Worm (Caenorhabditis elegans) whole organism, L1 larva: ENCODE measurements around the gene F48E8.2.

ENCODE experiments used
- alr-1 ChIP-seq: fragments of 200-800 bp; sonication (Bioruptor generic); optimal IDR thresholded peaks from 2 replicates; lab custom pipeline; 2018; ENCODE audit warnings: borderline replicate concordance, mild to moderate bottlenecking, missing genetic modification characterization, missing compliant biosample characterization
- aly-2 ChIP-seq: fragments of 150-350 bp; optimal IDR thresholded peaks from 2 replicates; lab custom pipeline; 2014; ENCODE audit warnings: missing biosample characterization, missing genetic modification characterization
- ama-1 ChIP-seq: fragments of 150-350 bp; optimal IDR thresholded peaks from 2 replicates; lab custom pipeline; 2014
- ceh-8 ChIP-seq: fragments of 200-800 bp; sonication (Bioruptor generic); optimal IDR thresholded peaks from 2 replicates; lab custom pipeline; 2018; ENCODE audit warnings: mild to moderate bottlenecking, missing genetic modification characterization, moderate library complexity, missing compliant biosample characterization
- ceh-88 ChIP-seq: fragments of 200-800 bp; sonication (Bioruptor generic); IDR thresholded peaks from 2 replicates; pipeline ENCODE4 v1.3.6; 2022; ENCODE audit warnings: missing genetic modification characterization, missing compliant biosample characterization
- ceh-90 ChIP-seq: sonication (generic microtip); optimal IDR thresholded peaks from 2 replicates; lab custom pipeline; 2016; ENCODE audit warnings: missing genetic modification characterization, missing compliant biosample characterization
- dsc-1 ChIP-seq: sonication (generic microtip); optimal IDR thresholded peaks from 2 replicates; lab custom pipeline; 2016; ENCODE audit warnings: mild to moderate bottlenecking, missing genetic modification characterization, missing compliant biosample characterization
- efl-1 ChIP-seq, 4 experiments: fragments of 150-350 bp; optimal IDR thresholded peaks in 3 of 4; peaks in 1 of 4; 1 replicate in 1 of 4; 2 replicates in 3 of 4; lab custom pipeline; 2014; ENCODE audit warnings: missing biosample characterization in 2 of 4, missing genetic modification characterization in 2 of 4, missing genetic modification reagents in 2 of 4
- egl-13 ChIP-seq: sonication (generic microtip); optimal IDR thresholded peaks from 2 replicates; lab custom pipeline; 2016; ENCODE audit warnings: missing genotype, missing genetic modification reagents, missing genetic modification characterization, missing compliant biosample characterization
- egl-27 ChIP-seq, 2 experiments: fragments of 150-350 bp in 1 of 2; sonication (generic microtip); optimal IDR thresholded peaks; 3 replicates each; lab custom pipeline; 2017 to 2018; ENCODE audit warnings: missing biosample characterization in 2 of 2, missing genetic modification characterization in 2 of 2, missing genetic modification reagents in 2 of 2
- elt-2 ChIP-seq: sonication (generic microtip); optimal IDR thresholded peaks from 2 replicates; lab custom pipeline; 2016; ENCODE audit warnings: missing genetic modification characterization, mild to moderate bottlenecking, inconsistent platforms, missing compliant biosample characterization, missing genetic modification reagents
- elt-3 ChIP-seq, 6 experiments: fragments of 150-350 bp in 1 of 6; sonication (generic microtip); optimal IDR thresholded peaks; 2 replicates each; lab custom pipeline; 2017 to 2018; ENCODE audit warnings: missing biosample characterization in 6 of 6, missing genetic modification characterization in 6 of 6, inconsistent platforms in 1 of 6
- ets-5 ChIP-seq: fragments of 200-800 bp; sonication (Bioruptor generic); IDR thresholded peaks from 2 replicates; pipeline ENCODE4 v1.3.6; 2022; ENCODE audit warnings: missing genetic modification characterization, missing compliant biosample characterization
- fkh-10 ChIP-seq: sonication (generic microtip); optimal IDR thresholded peaks from 2 replicates; lab custom pipeline; 2017; ENCODE audit warnings: missing biosample characterization, missing genetic modification reagents, missing genetic modification characterization
- fos-1 ChIP-seq: fragments of 150-350 bp; optimal IDR thresholded peaks from 2 replicates; lab custom pipeline; 2014; ENCODE audit warnings: missing biosample characterization, missing genetic modification characterization
- hlh-4 ChIP-seq: sonication (generic microtip); optimal IDR thresholded peaks from 2 replicates; lab custom pipeline; 2016; ENCODE audit warnings: mild to moderate bottlenecking, missing genetic modification characterization, missing compliant biosample characterization
- hpl-2 ChIP-seq: fragments of 150-350 bp; optimal IDR thresholded peaks from 2 replicates; lab custom pipeline; 2014; ENCODE audit warnings: missing biosample characterization, missing genetic modification reagents, missing genetic modification characterization
- irx-1 ChIP-seq: sonication (generic microtip); optimal IDR thresholded peaks from 2 replicates; lab custom pipeline; 2016; ENCODE audit warnings: missing genetic modification characterization, missing compliant biosample characterization
- jun-1 ChIP-seq: fragments of 150-350 bp; optimal IDR thresholded peaks from 2 replicates; lab custom pipeline; 2014; ENCODE audit warnings: missing biosample characterization, missing genetic modification reagents, missing genetic modification characterization
- lin-13 ChIP-seq: fragments of 150-350 bp; optimal IDR thresholded peaks from 2 replicates; lab custom pipeline; 2014; ENCODE audit warnings: missing biosample characterization, missing genetic modification reagents, missing genetic modification characterization
- lin-14 ChIP-seq: fragments of 200-800 bp; sonication (Bioruptor generic); optimal IDR thresholded peaks from 2 replicates; lab custom pipeline; 2018; ENCODE audit warnings: mild to moderate bottlenecking, missing genetic modification characterization, moderate library complexity, missing compliant biosample characterization
- lir-3 ChIP-seq: sonication (generic microtip); optimal IDR thresholded peaks from 2 replicates; lab custom pipeline; 2016; ENCODE audit warnings: mild to moderate bottlenecking, missing genetic modification characterization, moderate library complexity, missing compliant biosample characterization; ENCODE audit not compliant: poor library complexity
- mab-9 ChIP-seq: fragments of 200-800 bp; sonication (Bioruptor generic); IDR thresholded peaks from 2 replicates; pipeline ENCODE4 v1.3.6; 2022; ENCODE audit warnings: missing genetic modification reagents, missing genetic modification characterization, missing compliant biosample characterization
- mep-1 ChIP-seq: fragments of 150-350 bp; optimal IDR thresholded peaks from 2 replicates; lab custom pipeline; 2014; ENCODE audit warnings: missing biosample characterization, missing genetic modification characterization
- nhr-11 ChIP-seq: fragments of 150-350 bp; optimal IDR thresholded peaks from 2 replicates; lab custom pipeline; 2014; ENCODE audit warnings: missing biosample characterization, missing genetic modification characterization
- nhr-20 ChIP-seq: sonication (generic microtip); optimal IDR thresholded peaks from 2 replicates; lab custom pipeline; 2016; ENCODE audit warnings: mild to moderate bottlenecking, missing genetic modification characterization, missing compliant biosample characterization
- nhr-237 ChIP-seq: fragments of 150-350 bp; optimal IDR thresholded peaks from 2 replicates; lab custom pipeline; 2014; ENCODE audit warnings: missing biosample characterization, missing genetic modification characterization
- nhr-28 ChIP-seq: fragments of 150-350 bp; optimal IDR thresholded peaks from 2 replicates; lab custom pipeline; 2014; ENCODE audit warnings: missing biosample characterization, missing genetic modification characterization
- nhr-71 ChIP-seq: sonication (generic microtip); optimal IDR thresholded peaks from 2 replicates; lab custom pipeline; 2016; ENCODE audit warnings: mild to moderate bottlenecking, missing genetic modification characterization, moderate library complexity, missing compliant biosample characterization
- nhr-76 ChIP-seq: sonication (generic microtip); optimal IDR thresholded peaks from 2 replicates; lab custom pipeline; 2017; ENCODE audit warnings: missing biosample characterization, missing genetic modification characterization
- nhr-85 ChIP-seq: sonication (generic microtip); peaks from one replicate; lab custom pipeline; 2016; ENCODE audit warnings: missing genetic modification characterization, inconsistent platforms, missing compliant biosample characterization
- pax-3 ChIP-seq: fragments of 200-800 bp; sonication (Bioruptor generic); optimal IDR thresholded peaks from 2 replicates; lab custom pipeline; 2018; ENCODE audit warnings: mild to moderate bottlenecking, missing genetic modification characterization, moderate library complexity, missing compliant biosample characterization
- snpc-4 ChIP-seq: fragments of 150-350 bp; optimal IDR thresholded peaks from 2 replicates; lab custom pipeline; 2014; ENCODE audit warnings: missing biosample characterization, missing genetic modification characterization
- snu-23 ChIP-seq: sonication (generic microtip); optimal IDR thresholded peaks from 2 replicates; lab custom pipeline; 2016; ENCODE audit warnings: missing genetic modification characterization, missing compliant biosample characterization
- sptf-1 ChIP-seq: fragments of 150-350 bp; optimal IDR thresholded peaks from 2 replicates; lab custom pipeline; 2014; ENCODE audit warnings: missing biosample characterization, missing genetic modification characterization
- sup-37 ChIP-seq: fragments of 200-800 bp; sonication (Bioruptor generic); optimal IDR thresholded peaks from 2 replicates; lab custom pipeline; 2018; ENCODE audit warnings: mild to moderate bottlenecking, missing genetic modification characterization, missing compliant biosample characterization
- tbx-2 ChIP-seq: sonication (generic microtip); optimal IDR thresholded peaks from 2 replicates; lab custom pipeline; 2016; ENCODE audit warnings: missing genetic modification characterization, missing compliant biosample characterization
- tlp-1 ChIP-seq: fragments of 150-350 bp; optimal IDR thresholded peaks from 2 replicates; lab custom pipeline; 2014; ENCODE audit warnings: missing biosample characterization, missing genetic modification characterization
- unc-30 ChIP-seq: sonication (generic microtip); optimal IDR thresholded peaks from 2 replicates; lab custom pipeline; 2017; ENCODE audit warnings: missing biosample characterization, missing genetic modification characterization
- unc-62 ChIP-seq: fragments of 150-350 bp; optimal IDR thresholded peaks from 2 replicates; lab custom pipeline; 2014; ENCODE audit warnings: missing biosample characterization, missing genetic modification reagents, missing genetic modification characterization
- zag-1 ChIP-seq: fragments of 150-350 bp; optimal IDR thresholded peaks from 2 replicates; lab custom pipeline; 2014; ENCODE audit warnings: missing biosample characterization, missing genetic modification characterization
- zip-4 ChIP-seq: fragments of 200-800 bp; sonication (Bioruptor generic); optimal IDR thresholded peaks from 2 replicates; lab custom pipeline; 2018; ENCODE audit warnings: mild to moderate bottlenecking, missing genetic modification characterization, moderate library complexity, missing compliant biosample characterization
- ztf-11 ChIP-seq, 2 experiments: sonication (generic microtip); optimal IDR thresholded peaks; 2 replicates each; lab custom pipeline; 2016 to 2017; ENCODE audit warnings: missing genetic modification characterization in 2 of 2, missing biosample characterization in 1 of 2, missing compliant biosample characterization in 1 of 2

Gene F48E8.2

ce11 chrIII:5504164-5504563 is 40.0 kb downstream of the F48E8.2 start (continued):
- TF ChIP-seq elt-3 (tag; optimal IDR thresholded peaks at IDR 0.05; lab: Kevin White, UChicago) (peak in 5 of 6 experiments; percentile 58 to 87 (median 62)), mep-1 (tag; lab: Kevin White, UChicago) (peak; percentile 86), pax-3 (tag; lab: Kevin White, UChicago) (peak; percentile 63), lin-14 (peak; percentile 83), unc-62 (GFP tag; lab: Kevin White, UChicago) (no peak), tlp-1 (no peak), nhr-20 (tag; lab: Kevin White, UChicago) (peak; percentile 72), nhr-71 (tag; lab: Kevin White, UChicago) (peak; percentile 77)

ce11 chrIII:5504725-5505473 is 40.7 kb downstream of the F48E8.2 start:
- TF ChIP-seq zag-1 (tag; lab: Kevin White, UChicago) (no peak), sup-37 (GFP tag; lab: Kevin White, UChicago) (no peak), nhr-11 (tag; lab: Kevin White, UChicago) (no peak), hpl-2 (GFP tag; lab: Kevin White, UChicago) (no peak), sptf-1 (no peak), efl-1 (optimal IDR thresholded peaks at IDR 0.05; lab: Kevin White, UChicago) (no peak), efl-1 (GFP tag; optimal IDR thresholded peaks at IDR 0.05 in 1 of 2; lab: Kevin White, UChicago) (peak in 1 of 2 experiments; percentile 92), ceh-8 (GFP tag; lab: Kevin White, UChicago) (no peak), nhr-237 (tag; lab: Kevin White, UChicago) (no peak), nhr-85 (tag; lab: Kevin White, UChicago) (peak; percentile 64), ets-5 (GFP tag; lab: Robert Waterston, UW) (no peak), alr-1 (tag; lab: Kevin White, UChicago) (no peak), elt-2 (tag; lab: Kevin White, UChicago) (no peak), irx-1 (tag; lab: Kevin White, UChicago) (no peak), ama-1 (lab: Kevin White, UChicago) (peak; percentile 7), jun-1 (tag; lab: Kevin White, UChicago) (no peak), ceh-90 (tag; lab: Kevin White, UChicago) (no peak)

ce11 chrIII:5505474-5506022 is 41.4 kb downstream of the F48E8.2 start:
- no peak for TF ChIP-seq hlh-4
- peak; percentile 76 for TF ChIP-seq aly-2 (tag; lab: Kevin White, UChicago)
- TF ChIP-seq lir-3 = peak; percentile 5
- no peak for TF ChIP-seq efl-1 (optimal IDR thresholded peaks at IDR 0.05; lab: Kevin White, UChicago)
- TF ChIP-seq efl-1 (GFP tag; optimal IDR thresholded peaks at IDR 0.05 in 1 of 2; lab: Kevin White, UChicago) = peak in 1 of 2 experiments; percentile 90

- TF ChIP-seq unc-62 (GFP tag; lab: Kevin White, UChicago) (no peak), elt-2 (tag; lab: Kevin White, UChicago) (peak; percentile 61), lin-14 (no peak), ceh-88 (GFP tag; lab: Robert Waterston, UW) (no peak), nhr-28 (tag; lab: Kevin White, UChicago) (no peak), snu-23 (GFP tag; lab: Kevin White, UChicago) (peak; percentile 52), snpc-4 (tag; lab: Kevin White, UChicago) (no peak), alr-1 (tag; lab: Kevin White, UChicago) (no peak), zip-4 (no peak), pax-3 (tag; lab: Kevin White, UChicago) (no peak), egl-13 (no peak), nhr-11 (tag; lab: Kevin White, UChicago) (no peak), hpl-2 (GFP tag; lab: Kevin White, UChicago) (no peak), dsc-1 (no peak), fkh-10 (GFP tag; lab: Kevin White, UChicago) (no peak), mab-9 (GFP tag; lab: Robert Waterston, UW) (no peak), egl-27 (tag; optimal IDR thresholded peaks at IDR 0.05; lab: Kevin White, UChicago) (no peak), unc-30 (tag; lab: Kevin White, UChicago) (no peak), tbx-2 (no peak), lin-13 (GFP tag; lab: Kevin White, UChicago) (no peak), fos-1 (tag; lab: Kevin White, UChicago) (no peak), ztf-11 (tag; optimal IDR thresholded peaks at IDR 0.05; lab: Kevin White, UChicago) (no peak), tlp-1 (no peak), nhr-76 (tag; lab: Kevin White, UChicago) (no peak), aly-2 (tag; lab: Kevin White, UChicago) (no peak)
Observed at ce11 chrIII:5506023-5506597, 41.9 kb downstream of the F48E8.2 start.
